Fruit fly (Drosophila melanogaster): Measurements from ENCODE around the gene CG13022.

DNA sequence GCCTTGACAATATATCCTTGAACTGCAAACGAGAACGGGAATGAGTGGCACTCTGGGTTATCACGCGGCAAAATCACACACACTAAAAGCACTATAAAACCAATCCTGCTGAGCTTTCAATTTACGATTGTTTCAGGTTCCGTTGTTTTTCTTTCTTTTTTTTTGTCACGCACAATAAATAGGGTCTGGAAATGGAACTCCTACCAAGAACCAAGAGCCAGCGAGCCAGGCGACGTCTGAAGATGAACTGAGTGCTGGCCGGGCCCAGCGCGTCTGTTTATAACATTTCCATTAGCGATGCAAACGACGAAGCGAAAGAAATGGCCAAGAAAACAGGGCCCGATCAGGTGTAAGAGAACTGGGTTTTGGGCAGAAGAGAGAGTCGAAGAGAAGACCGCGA is 3.5 kb downstream of the CG13022 start, which contains the start of gene CG11905:
- TF ChIP-seq CG6854 (GFP tag; optimal IDR thresholded peaks at IDR 0.05) (peak; percentile 12), CG32006 (GFP tag; optimal IDR thresholded peaks at IDR 0.05) (no peak), fd85E (GFP tag; optimal IDR thresholded peaks at IDR 0.05) (no peak), Eip78C (GFP tag) (peak; percentile 41), CG16779 (tag; optimal IDR thresholded peaks at IDR 0.05) (no peak), CG15336 (GFP tag; IDR thresholded peaks at IDR 0.05) (no peak)

Data from whole organism, prepupa.